Worm (Caenorhabditis elegans) whole organism, L1 larva: Measurements from ENCODE around the gene K02E11.7.

Source experiments
- blmp-1 ChIP-seq: fragments of 150-350 bp; optimal IDR thresholded peaks from 2 replicates; lab custom pipeline; 2014; ENCODE audit warnings: missing biosample characterization, missing genetic modification characterization
- ces-1 ChIP-seq: fragments of 150-350 bp; optimal IDR thresholded peaks from 2 replicates; lab custom pipeline; 2014; ENCODE audit warnings: missing biosample characterization, missing genetic modification reagents, missing genetic modification characterization
- dpl-1 ChIP-seq, 3 experiments: fragments of 150-350 bp in 2 of 3; sonication (generic microtip) in 1 of 3; optimal IDR thresholded peaks; 2 replicates each; lab custom pipeline; 2014 to 2017; ENCODE audit warnings: missing biosample characterization in 3 of 3, missing genetic modification characterization in 3 of 3, missing genetic modification reagents in 3 of 3
- fkh-10 ChIP-seq: sonication (generic microtip); optimal IDR thresholded peaks from 2 replicates; lab custom pipeline; 2017; ENCODE audit warnings: missing biosample characterization, missing genetic modification reagents, missing genetic modification characterization
- jun-1 ChIP-seq: fragments of 150-350 bp; optimal IDR thresholded peaks from 2 replicates; lab custom pipeline; 2014; ENCODE audit warnings: missing biosample characterization, missing genetic modification reagents, missing genetic modification characterization
- nhr-12 ChIP-seq: sonication (generic microtip); optimal IDR thresholded peaks from 2 replicates; lab custom pipeline; 2017; ENCODE audit warnings: missing biosample characterization, missing genetic modification characterization
- nhr-28 ChIP-seq: fragments of 150-350 bp; optimal IDR thresholded peaks from 2 replicates; lab custom pipeline; 2014; ENCODE audit warnings: missing biosample characterization, missing genetic modification characterization
- nhr-77 ChIP-seq: fragments of 150-350 bp; optimal IDR thresholded peaks from 2 replicates; lab custom pipeline; 2014; ENCODE audit warnings: missing biosample characterization, missing genetic modification characterization
- pqm-1 ChIP-seq: sonication (generic microtip); optimal IDR thresholded peaks from 3 replicates; lab custom pipeline; 2017; ENCODE audit warnings: missing biosample characterization, missing genetic modification characterization
- sox-4 ChIP-seq: sonication (generic microtip); optimal IDR thresholded peaks from 2 replicates; lab custom pipeline; 2016; ENCODE audit warnings: missing genetic modification characterization, missing compliant biosample characterization
- unc-62 ChIP-seq: fragments of 150-350 bp; optimal IDR thresholded peaks from 2 replicates; lab custom pipeline; 2014; ENCODE audit warnings: missing biosample characterization, missing genetic modification reagents, missing genetic modification characterization
- xbp-1 ChIP-seq: sonication (generic microtip); optimal IDR thresholded peaks from 2 replicates; lab custom pipeline; 2016; ENCODE audit warnings: missing genetic modification characterization, missing compliant biosample characterization

- TF ChIP-seq sox-4 (tag; lab: Kevin White, UChicago) (no peak), nhr-28 (tag; lab: Kevin White, UChicago) (no peak), ces-1 (no peak), nhr-77 (no peak), pqm-1 (tag; lab: Kevin White, UChicago) (no peak), dpl-1 (GFP tag; optimal IDR thresholded peaks at IDR 0.05; lab: Kevin White, UChicago) (no peak), nhr-12 (tag; lab: Kevin White, UChicago) (no peak), jun-1 (no peak), blmp-1 (tag; lab: Kevin White, UChicago) (no peak), unc-62 (GFP tag; lab: Kevin White, UChicago) (no peak), xbp-1 (tag; lab: Kevin White, UChicago) (no peak), fkh-10 (GFP tag; lab: Kevin White, UChicago) (no peak)
Measured at ce11 chrV:14267326-14267942, 13.3 kb upstream of the K02E11.7 start.
